Fruit fly (Drosophila melanogaster): ENCODE results near the gene COX4.

Gene COX4

DNA sequence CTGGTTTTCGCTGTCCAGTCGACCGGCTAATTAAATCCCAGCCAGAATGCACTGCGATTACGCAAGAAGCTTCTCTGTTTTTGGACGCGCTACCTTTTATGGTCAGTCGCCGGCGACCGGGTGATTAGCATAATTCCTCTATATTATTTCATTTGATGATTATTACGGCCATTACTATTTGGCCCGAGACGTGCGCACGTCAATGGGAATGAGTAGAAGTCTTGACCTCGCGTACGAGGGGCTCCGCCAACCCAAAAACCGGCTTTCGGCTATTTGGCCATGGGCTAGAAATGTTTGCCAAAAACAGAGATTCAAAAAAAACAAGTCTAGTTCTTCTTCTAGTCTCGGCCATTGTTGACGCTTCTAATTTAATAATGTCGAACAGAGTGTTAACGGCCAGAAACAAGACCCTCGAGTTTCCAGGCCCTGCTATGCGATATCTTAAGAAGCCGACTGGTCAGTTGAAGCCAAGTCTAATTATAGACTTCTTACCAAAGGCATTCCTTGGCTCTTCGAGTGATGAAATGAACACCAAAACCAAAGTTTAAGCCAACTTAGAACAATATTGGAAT lies 34.0 kb downstream of the COX4 start:
- TF ChIP-seq CG11456 (GFP tag; IDR thresholded peaks at IDR 0.05) (no peak), CG1529 (GFP tag; optimal IDR thresholded peaks at IDR 0.05) (no peak), Side (GFP tag; optimal IDR thresholded peaks at IDR 0.05) (no peak), Hr51 (GFP tag; optimal IDR thresholded peaks at IDR 0.05) (no peak), sd (tag; optimal IDR thresholded peaks at IDR 0.05) (peak; percentile 75), Meics (GFP tag; optimal IDR thresholded peaks at IDR 0.05) (no peak), CG13624 (GFP tag; optimal IDR thresholded peaks at IDR 0.05) (no peak), usp (GFP tag; optimal IDR thresholded peaks at IDR 0.05) (no peak), Sry-β (GFP tag; optimal IDR thresholded peaks at IDR 0.05) (no peak), cwo (GFP tag; optimal IDR thresholded peaks at IDR 0.05) (no peak), fd3F (GFP tag; optimal IDR thresholded peaks at IDR 0.05) (no peak), Med (GFP tag) (peak; percentile 46), CG13894 (tag; optimal IDR thresholded peaks at IDR 0.05) (peak; percentile 51), eve (GFP tag; optimal IDR thresholded peaks at IDR 0.05) (no peak), Mad (GFP tag; optimal IDR thresholded peaks at IDR 0.05) (no peak), Fer1 (GFP tag; optimal IDR thresholded peaks at IDR 0.05) (no peak), Fer2 (tag; optimal IDR thresholded peaks at IDR 0.05) (no peak), CG33213 (GFP tag; optimal IDR thresholded peaks at IDR 0.05) (no peak), CG7372 (GFP tag; IDR thresholded peaks at IDR 0.05) (no peak), Fer3 (tag; optimal IDR thresholded peaks at IDR 0.05) (no peak), CG30020 (tag; optimal IDR thresholded peaks at IDR 0.05) (no peak), lola (GFP tag; optimal IDR thresholded peaks at IDR 0.05) (no peak), zen (tag; optimal IDR thresholded peaks at IDR 0.05) (no peak), al (GFP tag; IDR thresholded peaks at IDR 0.05) (no peak), Atf6 (GFP tag; IDR thresholded peaks at IDR 0.05) (no peak), CG34376 (GFP tag; optimal IDR thresholded peaks at IDR 0.05) (no peak), slp2 (GFP tag; optimal IDR thresholded peaks at IDR 0.05) (no peak), CG11723 (GFP tag; optimal IDR thresholded peaks at IDR 0.05) (no peak), tx (GFP tag; optimal IDR thresholded peaks at IDR 0.05) (no peak), CG16863 (GFP tag; optimal IDR thresholded peaks at IDR 0.05) (no peak), CG15696 (tag; optimal IDR thresholded peaks at IDR 0.05) (no peak), rib (GFP tag; IDR thresholded peaks at IDR 0.05) (0 out of 2 replicates have a peak, but pooled peaks have one; percentile 36), BEAF-32 (GFP tag; optimal IDR thresholded peaks at IDR 0.05) (no peak), ash1 (GFP tag; optimal IDR thresholded peaks at IDR 0.05) (no peak), chinmo (GFP tag; IDR thresholded peaks at IDR 0.05; ENCODE audit: partially characterized antibody) (peak; percentile 80; the same call in 1 of the 4 replicates), abd-A (tag; optimal IDR thresholded peaks at IDR 0.05) (peak; percentile 66), inv (GFP tag; IDR thresholded peaks at IDR 0.05; ENCODE audit: partially characterized antibody) (no peak), so (GFP tag; IDR thresholded peaks at IDR 0.05) (no peak), Dref (GFP tag; IDR thresholded peaks at IDR 0.05) (no peak)

DNA sequence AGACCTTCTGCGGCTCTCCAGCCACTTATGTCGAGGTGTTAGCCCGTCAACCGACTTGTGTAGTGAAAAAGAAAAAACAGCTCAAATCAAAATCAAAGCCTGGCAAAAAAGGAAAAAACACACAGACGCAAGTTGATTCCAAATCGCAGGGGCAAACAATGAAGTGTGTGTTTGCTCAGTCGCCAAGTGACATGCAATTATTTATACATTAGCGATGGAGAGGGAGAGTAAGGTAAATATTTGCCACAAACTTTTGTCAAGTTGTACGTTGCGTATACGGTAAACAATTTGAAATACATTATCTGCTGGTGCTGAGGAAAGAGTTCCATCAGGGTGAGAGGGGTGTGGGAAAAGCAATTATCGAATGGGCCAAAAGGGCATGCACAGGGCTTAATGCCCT lies 39.6 kb downstream of the COX4 start:
- TF ChIP-seq CG18764 (GFP tag; optimal IDR thresholded peaks at IDR 0.05) (no peak), Asciz (GFP tag; optimal IDR thresholded peaks at IDR 0.05) (peak; percentile 72), Mrtf (GFP tag; IDR thresholded peaks at IDR 0.05) (no peak), eyg (GFP tag; optimal IDR thresholded peaks at IDR 0.05) (no peak), Hr51 (GFP tag; optimal IDR thresholded peaks at IDR 0.05) (no peak), sim (GFP tag; IDR thresholded peaks at IDR 0.05) (no peak), CG12236 (GFP tag; optimal IDR thresholded peaks at IDR 0.05) (no peak), CG16815 (GFP tag; optimal IDR thresholded peaks at IDR 0.05) (no peak), Hr3 (GFP tag; optimal IDR thresholded peaks at IDR 0.05) (no peak), Med (GFP tag) (peak; percentile 60), ham (GFP tag; IDR thresholded peaks at IDR 0.05) (no peak), cg (GFP tag; optimal IDR thresholded peaks at IDR 0.05) (no peak), CG8290 (GFP tag; optimal IDR thresholded peaks at IDR 0.05) (no peak), CG8290 (tag; optimal IDR thresholded peaks at IDR 0.05) (peak in 1 of 2 experiments; percentile 7), lbe (GFP tag; optimal IDR thresholded peaks at IDR 0.05) (no peak), CG17802 (tag; optimal IDR thresholded peaks at IDR 0.05) (peak; percentile 27)
